Fruit fly (Drosophila melanogaster) ovary, adult (tissue): Measurements from ENCODE around the gene CG40045.

Experiments used
- CG17801 ChIP-seq: fragments of 200-800 bp; optimal IDR thresholded peaks from 2 replicates; lab custom pipeline; 2019; ENCODE audit warnings: missing biosample characterization, mild to moderate bottlenecking, missing genetic modification characterization, moderate library complexity; ENCODE audit not compliant: partially characterized antibody

The CG40045 gene

dm6 chr3L:24028211-24028900 is at the start of gene CG40045:
TSS of gene CG40045 (plus strand) at chr3L:24028515.
- TF ChIP-seq CG17801 (GFP tag; lab: Kevin White, UChicago) = no peak

- TF ChIP-seq CG17801 (GFP tag; lab: Kevin White, UChicago) = no peak
These were observed 42.0 kb upstream of the CG40045 start, which contains the start of gene CG40470 for dm6 chr3L:23986310-23986709. TSS of gene CG40470 (minus strand) at chr3L:23986410.

dm6 chr3L:24029774-24030173 is 1.5 kb downstream of the CG40045 start:
- no peak for TF ChIP-seq CG17801 (GFP tag; lab: Kevin White, UChicago)

- no peak for TF ChIP-seq CG17801 (GFP tag; lab: Kevin White, UChicago)
These were observed 45.5 kb downstream of the CG40045 start, which contains the start of gene Snap25 for dm6 chr3L:24073713-24074292. TSS of gene Snap25 (plus strand) at chr3L:24074180.

- no peak for TF ChIP-seq CG17801 (GFP tag; lab: Kevin White, UChicago)
These were observed 54.8 kb downstream of the CG40045 start for dm6 chr3L:24083017-24083694.
